Fruit fly (Drosophila melanogaster) whole organism, embryonic: ENCODE measurements around the gene Dyrk2.

ENCODE experiments used
- ATbp ChIP-seq: fragments of 200-800 bp; sonication (Bioruptor generic); optimal IDR thresholded peaks from 2 replicates; lab custom pipeline; 2017; ENCODE audit warnings: missing biosample characterization, mild to moderate bottlenecking, missing genetic modification characterization, missing genetic modification reagents
- Asciz ChIP-seq: fragments of 200-800 bp; sonication (Bioruptor generic); optimal IDR thresholded peaks from 2 replicates; lab custom pipeline; 2017; ENCODE audit warnings: missing biosample characterization, mild to moderate bottlenecking, missing genetic modification characterization, missing genetic modification reagents
- Blimp-1 ChIP-seq: fragments of 200-800 bp; sonication (Bioruptor generic); optimal IDR thresholded peaks from 3 replicates; lab custom pipeline; 2018; ENCODE audit warnings: missing biosample characterization, missing genetic modification characterization, mild to moderate bottlenecking, moderate library complexity, missing genetic modification reagents
- CG10209 ChIP-seq: fragments of 200-800 bp; sonication (Bioruptor generic); optimal IDR thresholded peaks from 3 replicates; lab custom pipeline; 2017; ENCODE audit warnings: missing biosample characterization, mild to moderate bottlenecking, missing genetic modification characterization, missing genetic modification reagents
- CG1024 ChIP-seq: fragments of 200-800 bp; sonication (Bioruptor generic); IDR thresholded peaks from 2 replicates; pipeline ENCODE4 v1.3.6; 2022; ENCODE audit warnings: missing biosample characterization, missing genetic modification characterization
- CG10979 ChIP-seq: fragments of 200-800 bp; sonication (Bioruptor generic); optimal IDR thresholded peaks from 2 replicates; lab custom pipeline; 2018; ENCODE audit warnings: missing biosample characterization, mild to moderate bottlenecking, missing genetic modification characterization, moderate library complexity
- CG11504 ChIP-seq: fragments of 200-800 bp; sonication (Bioruptor generic); optimal IDR thresholded peaks from 3 replicates; lab custom pipeline; 2019; ENCODE audit warnings: missing biosample characterization, mild to moderate bottlenecking, missing genetic modification characterization, moderate library complexity
- CG12155 ChIP-seq: fragments of 200-800 bp; sonication (Bioruptor generic); optimal IDR thresholded peaks from 3 replicates; lab custom pipeline; 2016; ENCODE audit warnings: missing biosample characterization, missing genetic modification characterization
- CG12391 ChIP-seq: fragments of 200-800 bp; sonication (Bioruptor generic); optimal IDR thresholded peaks from 3 replicates; lab custom pipeline; 2018; ENCODE audit warnings: missing biosample characterization, mild to moderate bottlenecking, missing genetic modification characterization, moderate library complexity
- CG13296 ChIP-seq: fragments of 200-800 bp; sonication (Bioruptor generic); optimal IDR thresholded peaks from 3 replicates; lab custom pipeline; 2018; ENCODE audit warnings: missing biosample characterization, mild to moderate bottlenecking, missing genetic modification characterization
- CG2129 ChIP-seq: fragments of 200-800 bp; sonication (Bioruptor generic); IDR thresholded peaks from 2 replicates; pipeline ENCODE4 v1.3.6; 2022; ENCODE audit warnings: missing biosample characterization, missing genetic modification characterization; ENCODE audit not compliant: partially characterized antibody
- CG2678 ChIP-seq: fragments of 200-800 bp; sonication (Bioruptor generic); optimal IDR thresholded peaks from 3 replicates; lab custom pipeline; 2019; ENCODE audit warnings: missing biosample characterization, mild to moderate bottlenecking, missing genetic modification characterization, moderate library complexity
- CG2875 ChIP-seq: fragments of 200-800 bp; sonication (Bioruptor generic); optimal IDR thresholded peaks from 2 replicates; lab custom pipeline; 2017; ENCODE audit warnings: missing biosample characterization, mild to moderate bottlenecking, missing genetic modification characterization, missing genetic modification reagents
- CG6654 ChIP-seq: fragments of 200-800 bp; sonication (Bioruptor generic); optimal IDR thresholded peaks from 2 replicates; lab custom pipeline; 2017; ENCODE audit warnings: missing biosample characterization, mild to moderate bottlenecking, missing genetic modification characterization
- CG6813 ChIP-seq: fragments of 200-800 bp; sonication (Bioruptor generic); optimal IDR thresholded peaks from 2 replicates; lab custom pipeline; 2017; ENCODE audit warnings: missing biosample characterization, missing genetic modification characterization, mild to moderate bottlenecking, moderate library complexity, missing genetic modification reagents
- CG7745 ChIP-seq: fragments of 200-800 bp; sonication (Bioruptor generic); optimal IDR thresholded peaks from 2 replicates; lab custom pipeline; 2018; ENCODE audit warnings: missing biosample characterization, mild to moderate bottlenecking, missing genetic modification characterization, moderate library complexity
- CrebB ChIP-seq: fragments of 200-800 bp; sonication (Bioruptor generic); optimal IDR thresholded peaks from 3 replicates; lab custom pipeline; 2018; ENCODE audit warnings: missing biosample characterization, mild to moderate bottlenecking, missing genetic modification characterization
- Doc3 ChIP-seq: fragments of 200-800 bp; sonication (Bioruptor generic); IDR thresholded peaks from 3 replicates; pipeline ENCODE4 v1.3.6; 2022; ENCODE audit warnings: missing biosample characterization, missing genetic modification characterization; ENCODE audit not compliant: partially characterized antibody
- E2f1 ChIP-seq: fragments of 200-800 bp; sonication (Bioruptor generic); IDR thresholded peaks from 2 replicates; pipeline ENCODE4 v1.3.6; 2022; ENCODE audit warnings: missing biosample characterization, missing genetic modification characterization
- H15 ChIP-seq: fragments of 200-800 bp; sonication (Bioruptor generic); IDR thresholded peaks from 3 replicates; pipeline ENCODE4 v1.3.6; 2022; ENCODE audit warnings: missing biosample characterization, missing genetic modification characterization
- Hr78 ChIP-seq, 2 experiments: fragments of 200-800 bp in 1 of 2; fragments of >200 bp in 1 of 2; sonication (Bioruptor generic) in 1 of 2; optimal IDR thresholded peaks; 2 replicates each; lab custom pipeline; 2017 to 2019; ENCODE audit warnings: missing biosample characterization in 2 of 2, missing genetic modification characterization in 2 of 2, mild to moderate bottlenecking in 1 of 2, moderate library complexity in 1 of 2
- Jarid2 ChIP-seq: fragments of 200-800 bp; sonication (Bioruptor generic); optimal IDR thresholded peaks from 3 replicates; lab custom pipeline; 2017; ENCODE audit warnings: mild to moderate bottlenecking, missing biosample characterization, missing genetic modification reagents, missing genetic modification characterization
- Mad ChIP-seq: fragments of 200-800 bp; sonication (Bioruptor generic); optimal IDR thresholded peaks from 2 replicates; lab custom pipeline; 2016; ENCODE audit warnings: missing biosample characterization, missing genetic modification characterization
- Med ChIP-seq: fragments of 200-800 bp; sonication (Bioruptor generic); peaks from one replicate; lab custom pipeline; 2016; ENCODE audit warnings: missing biosample characterization, missing genetic modification characterization, mild to moderate bottlenecking, inconsistent platforms, moderate library complexity
- Xbp1 ChIP-seq: fragments of 200-800 bp; sonication (Bioruptor generic); optimal IDR thresholded peaks from 3 replicates; lab custom pipeline; 2016; ENCODE audit warnings: missing biosample characterization, mild to moderate bottlenecking, missing genetic modification characterization
- ase ChIP-seq: fragments of 200-800 bp; sonication (Bioruptor generic); IDR thresholded peaks from 3 replicates; pipeline ENCODE4 v1.3.6; 2022; ENCODE audit warnings: missing biosample characterization, missing genetic modification characterization
- ato ChIP-seq: fragments of 200-800 bp; sonication (Bioruptor generic); IDR thresholded peaks from 2 replicates; pipeline ENCODE4 v1.3.6; 2022; ENCODE audit warnings: missing biosample characterization, missing genetic modification characterization; ENCODE audit not compliant: partially characterized antibody
- chm ChIP-seq: fragments of 200-800 bp; sonication (Bioruptor generic); IDR thresholded peaks from 2 replicates; pipeline ENCODE4 v1.3.6; 2022; ENCODE audit warnings: missing biosample characterization, missing genetic modification characterization
- croc ChIP-seq: fragments of 200-800 bp; sonication (Bioruptor generic); conservative IDR thresholded peaks from 3 replicates; pipeline ENCODE4 v1.3.6; 2022; ENCODE audit warnings: missing biosample characterization, missing genetic modification characterization
- crol ChIP-seq: fragments of 200-800 bp; sonication (Bioruptor generic); IDR thresholded peaks from 2 replicates; pipeline ENCODE4 v1.3.6; 2022; ENCODE audit warnings: missing biosample characterization, missing genetic modification characterization
- da ChIP-seq: fragments of 200-800 bp; sonication (Bioruptor generic); optimal IDR thresholded peaks from 2 replicates; lab custom pipeline; 2016; ENCODE audit warnings: missing biosample characterization, missing genetic modification characterization
- dmrt99B ChIP-seq: fragments of 200-800 bp; sonication (Bioruptor generic); optimal IDR thresholded peaks from 2 replicates; lab custom pipeline; 2018; ENCODE audit warnings: missing biosample characterization, mild to moderate bottlenecking, missing genetic modification characterization, moderate library complexity
- fd64A ChIP-seq: fragments of 200-800 bp; sonication (Bioruptor generic); optimal IDR thresholded peaks from 3 replicates; lab custom pipeline; 2018; ENCODE audit warnings: missing biosample characterization, mild to moderate bottlenecking, missing genetic modification characterization
- gem ChIP-seq: fragments of 200-800 bp; sonication (Bioruptor generic); optimal IDR thresholded peaks from 2 replicates; lab custom pipeline; 2019; ENCODE audit warnings: missing biosample characterization, mild to moderate bottlenecking, missing genetic modification characterization, moderate library complexity
- jing ChIP-seq: fragments of 200-800 bp; sonication (Bioruptor generic); optimal IDR thresholded peaks from 2 replicates; lab custom pipeline; 2018; ENCODE audit warnings: missing biosample characterization, mild to moderate bottlenecking, missing genetic modification characterization
- lab ChIP-seq: fragments of 200-800 bp; sonication (Bioruptor generic); optimal IDR thresholded peaks from 3 replicates; lab custom pipeline; 2017; ENCODE audit warnings: missing biosample characterization, missing genetic modification characterization, mild to moderate bottlenecking, moderate library complexity, missing genetic modification reagents
- nerfin-2 ChIP-seq: fragments of 200-800 bp; sonication (Bioruptor generic); IDR thresholded peaks from 2 replicates; pipeline ENCODE4 v1.3.6; 2022; ENCODE audit warnings: missing biosample characterization, missing genetic modification characterization; ENCODE audit not compliant: partially characterized antibody
- ranshi ChIP-seq: fragments of 200-800 bp; sonication (Bioruptor generic); IDR thresholded peaks from 2 replicates; pipeline ENCODE4 v1.3.6; 2022; ENCODE audit warnings: missing biosample characterization, missing genetic modification characterization
- seq ChIP-seq: fragments of 200-800 bp; sonication (Bioruptor generic); IDR thresholded peaks from 2 replicates; pipeline ENCODE4 v1.3.6; 2022; ENCODE audit warnings: missing biosample characterization, missing genetic modification characterization
- sob ChIP-seq: fragments of 200-800 bp; sonication (Bioruptor generic); IDR thresholded peaks from 2 replicates; pipeline ENCODE4 v1.3.6; 2022; ENCODE audit warnings: missing biosample characterization, missing genetic modification characterization
- stc ChIP-seq: fragments of 200-800 bp; sonication (Bioruptor generic); IDR thresholded peaks from 2 replicates; pipeline ENCODE4 v1.3.6; 2022; ENCODE audit warnings: missing biosample characterization, missing genetic modification characterization
- sug ChIP-seq: fragments of 200-800 bp; optimal IDR thresholded peaks from 2 replicates; lab custom pipeline; 2019; ENCODE audit warnings: missing biosample characterization, mild to moderate bottlenecking, missing genetic modification characterization, moderate library complexity
- tap ChIP-seq: fragments of 200-800 bp; optimal IDR thresholded peaks from 3 replicates; lab custom pipeline; 2019; ENCODE audit warnings: missing biosample characterization, mild to moderate bottlenecking, missing genetic modification characterization, moderate library complexity
- wdn ChIP-seq: fragments of 200-800 bp; sonication (Bioruptor generic); IDR thresholded peaks from 2 replicates; pipeline ENCODE4 v1.3.6; 2022; ENCODE audit warnings: missing biosample characterization, missing genetic modification characterization
- zen ChIP-seq: fragments of 200-800 bp; sonication (Bioruptor generic); optimal IDR thresholded peaks from 3 replicates; lab custom pipeline; 2018; ENCODE audit warnings: missing biosample characterization, mild to moderate bottlenecking, missing genetic modification characterization, moderate library complexity
- zf30C ChIP-seq: fragments of 200-800 bp; sonication (Bioruptor generic); optimal IDR thresholded peaks from 3 replicates; lab custom pipeline; 2018; ENCODE audit warnings: missing biosample characterization, mild to moderate bottlenecking, missing genetic modification characterization
- zfh1 ChIP-seq: fragments of 200-800 bp; sonication (Bioruptor generic); IDR thresholded peaks from 3 replicates; pipeline ENCODE4 v1.3.6; 2022; ENCODE audit warnings: missing biosample characterization, missing genetic modification characterization

Dyrk2 gene

DNA sequence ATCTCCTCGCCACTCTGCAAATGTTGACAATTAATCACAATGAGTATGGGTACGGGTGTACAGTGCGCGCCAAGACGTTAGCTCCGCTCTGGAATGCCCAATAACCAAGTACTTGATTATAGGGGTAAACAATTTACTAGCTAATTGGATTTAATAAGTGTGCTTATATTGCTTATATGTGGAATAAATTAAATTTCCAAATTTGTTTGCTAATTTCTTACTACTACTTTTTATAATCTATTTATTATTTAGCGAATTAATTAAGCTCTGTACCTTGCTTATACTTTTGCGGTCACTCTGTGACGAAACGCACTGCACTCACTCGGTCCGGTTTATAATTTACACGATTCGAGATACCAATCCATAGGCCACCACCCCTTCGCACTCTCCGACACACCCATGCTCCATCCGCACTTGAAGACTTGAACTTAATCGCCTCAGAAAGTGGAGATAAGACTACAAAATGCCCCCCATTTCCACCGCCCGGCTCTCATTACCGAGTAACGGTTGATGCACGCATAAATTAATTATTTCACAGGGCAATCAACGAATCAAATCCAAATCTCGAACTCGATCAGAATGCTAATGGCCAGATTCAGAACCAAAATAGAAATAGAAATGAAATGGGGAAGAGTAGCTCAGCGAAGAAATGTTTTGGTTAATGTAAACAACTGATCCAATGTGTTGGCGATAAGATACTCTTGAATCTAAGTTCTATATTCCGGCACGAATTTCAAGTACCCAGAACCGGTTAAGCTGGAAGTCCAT, 3.8 kb upstream of the Dyrk2 start (continued):
- TF ChIP-seq CG2678 (tag; lab: Kevin White, UChicago) (peak; percentile 56), jing (peak; percentile 6), croc (peak; percentile 45; the same call in 2 of the 3 replicates), CG12155 (GFP tag; lab: Kevin White, UChicago) (no peak), fd64A (peak; percentile 30), stc (GFP tag; lab: Robert Waterston, UW) (0 out of 2 replicates have a peak, but pooled peaks have one; percentile 31), seq (GFP tag; lab: Robert Waterston, UW) (no peak), ato (GFP tag; lab: Robert Waterston, UW) (no peak), ranshi (GFP tag; lab: Robert Waterston, UW) (peak; percentile 20; the same call in 1 of the 2 replicates), lab (GFP tag; lab: Kevin White, UChicago) (peak; percentile 57), nerfin-2 (no peak), sug (tag; lab: Kevin White, UChicago) (no peak), CG7745 (tag; lab: Kevin White, UChicago) (peak; percentile 14), CG2129 (GFP tag; lab: Robert Waterston, UW) (no peak), Blimp-1 (peak; percentile 54), CG2875 (GFP tag; lab: Kevin White, UChicago) (peak; percentile 1), Hr78 (GFP tag; optimal IDR thresholded peaks at IDR 0.05; lab: Kevin White, UChicago) (peak in 1 of 2 experiments; percentile 16), CG11504 (tag; lab: Kevin White, UChicago) (peak; percentile 64), dmrt99B (tag; lab: Kevin White, UChicago) (peak; percentile 65), E2f1 (GFP tag; lab: Robert Waterston, UW) (0 out of 2 replicates have a peak, but pooled peaks have one; percentile 9), H15 (0 out of 3 replicates have a peak, but pooled peaks have one; percentile 28), ase (GFP tag; lab: Robert Waterston, UW) (no peak), CG12391 (peak; percentile 58), Jarid2 (GFP tag; lab: Kevin White, UChicago) (peak; percentile 9), wdn (GFP tag; lab: Robert Waterston, UW) (no peak), zen (no peak), Med (GFP tag; lab: Kevin White, UChicago) (peak; percentile 79), zfh1 (no peak), CrebB (tag; lab: Kevin White, UChicago) (no peak), Asciz (GFP tag; lab: Kevin White, UChicago) (peak; percentile 66), Doc3 (no peak), tap (peak; percentile 43), ATbp (GFP tag; lab: Kevin White, UChicago) (peak; percentile 56), Mad (GFP tag; lab: Kevin White, UChicago) (no peak), Xbp1 (GFP tag; lab: Kevin White, UChicago) (peak; percentile 18), CG1024 (no peak), CG6654 (peak; percentile 14), CG13296 (GFP tag; lab: Kevin White, UChicago) (no peak), CG10209 (GFP tag; lab: Kevin White, UChicago) (peak; percentile 32), crol (GFP tag; lab: Robert Waterston, UW) (peak; percentile 62), CG10979 (tag; lab: Kevin White, UChicago) (peak; percentile 67), da (GFP tag; lab: Kevin White, UChicago) (no peak), zf30C (GFP tag; lab: Kevin White, UChicago) (no peak), CG6813 (GFP tag; lab: Kevin White, UChicago) (peak; percentile 16), chm (no peak), sob (GFP tag; lab: Robert Waterston, UW) (no peak), gem (peak; percentile 72)
